Worm (Caenorhabditis elegans) whole organism, L3 larva: Measurements from ENCODE around the gene tbx-11.

Experiments used
- daf-12 ChIP-seq: fragments of 150-350 bp; optimal IDR thresholded peaks from 2 replicates; lab custom pipeline; 2014; ENCODE audit warnings: missing biosample characterization, missing genetic modification reagents, missing genetic modification characterization
- nfya-1 ChIP-seq: sonication (generic microtip); optimal IDR thresholded peaks from 2 replicates; lab custom pipeline; 2017; ENCODE audit warnings: missing genetic modification characterization, mild to moderate bottlenecking, missing compliant biosample characterization, antibody characterized with exemption, moderate library complexity; ENCODE audit not compliant: insufficient read depth
- nhr-11 ChIP-seq: fragments of 150-350 bp; optimal IDR thresholded peaks from 2 replicates; lab custom pipeline; 2014; ENCODE audit warnings: missing biosample characterization, missing genetic modification characterization
- nhr-12 ChIP-seq: fragments of 150-350 bp; optimal IDR thresholded peaks from 2 replicates; lab custom pipeline; 2014; ENCODE audit warnings: missing biosample characterization, missing genetic modification characterization
- nhr-237 ChIP-seq: fragments of 150-350 bp; optimal IDR thresholded peaks from 2 replicates; lab custom pipeline; 2014; ENCODE audit warnings: missing biosample characterization, missing genetic modification characterization
- unc-62 ChIP-seq: fragments of 150-350 bp; sonication (generic microtip); optimal IDR thresholded peaks from 4 replicates; lab custom pipeline; 2014; ENCODE audit warnings: missing biosample characterization, missing genetic modification reagents, missing genetic modification characterization
- zag-1 ChIP-seq: fragments of 150-350 bp; optimal IDR thresholded peaks from 2 replicates; lab custom pipeline; 2014; ENCODE audit warnings: missing biosample characterization, missing genetic modification characterization

DNA sequence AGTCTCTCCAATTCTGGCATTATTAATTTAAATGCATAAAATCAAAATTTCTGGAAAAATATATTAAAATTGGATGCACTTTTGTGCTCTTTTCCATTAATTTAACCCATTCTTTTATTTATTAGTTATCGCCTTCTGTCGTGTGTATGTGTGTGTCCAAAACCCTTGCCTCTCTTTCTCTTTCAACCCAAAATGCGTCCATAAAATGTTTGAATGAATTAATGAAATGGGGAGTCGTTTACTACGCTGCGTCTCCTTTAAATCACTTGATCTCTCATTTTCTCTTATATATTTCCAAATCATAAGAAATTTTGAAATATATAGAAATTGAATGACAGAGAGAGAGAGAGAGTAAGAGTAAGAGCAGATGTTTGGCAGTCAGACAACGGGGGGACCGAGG lies 31.2 kb upstream of the tbx-11 start:
- TF ChIP-seq nhr-237 (no peak), unc-62 (GFP tag; lab: Kevin White, UChicago) (no peak), nfya-1 (tag; lab: Kevin White, UChicago) (no peak), nhr-11 (tag; lab: Kevin White, UChicago) (no peak), daf-12 (tag; lab: Kevin White, UChicago) (no peak), nhr-12 (tag; lab: Kevin White, UChicago) (no peak), zag-1 (no peak)
